Worm (Caenorhabditis elegans): ENCODE results near the gene ZC53.2.

The ZC53.2 gene

DNA sequence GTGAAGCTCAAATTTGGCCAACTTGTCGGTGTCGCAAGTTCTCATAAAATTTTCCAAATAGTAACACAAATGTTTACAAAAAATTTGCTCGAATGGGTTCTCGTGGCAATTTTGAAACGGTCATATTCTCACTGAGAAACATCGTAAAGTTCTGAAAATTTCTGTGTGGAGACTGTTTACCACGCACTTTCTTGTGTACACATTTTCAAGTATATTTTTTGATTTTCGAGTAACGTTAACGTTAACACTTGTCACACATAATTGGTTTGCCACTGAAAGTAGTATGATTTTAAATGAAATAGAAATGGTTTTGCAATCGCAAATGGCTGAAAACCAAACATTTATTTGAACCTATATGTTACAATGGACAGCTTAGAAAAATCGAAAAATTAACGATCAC, 33.2 kb downstream of the ZC53.2 start:
- TF ChIP-seq ztf-23 (GFP tag; IDR thresholded peaks at IDR 0.05) (no peak), T22C8.4 (GFP tag; IDR thresholded peaks at IDR 0.05) (no peak), ref-1 (GFP tag; conservative IDR thresholded peaks at IDR 0.05) (no peak), med-1 (GFP tag; optimal IDR thresholded peaks at IDR 0.05; ENCODE audit: insufficient read depth) (no peak), klf-2 (GFP tag; conservative IDR thresholded peaks at IDR 0.05) (no peak), tab-1 (GFP tag; IDR thresholded peaks at IDR 0.05) (no peak), cog-1 (tag; optimal IDR thresholded peaks at IDR 0.05) (no peak), flt-1 (GFP tag; IDR thresholded peaks at IDR 0.05) (no peak)

DNA sequence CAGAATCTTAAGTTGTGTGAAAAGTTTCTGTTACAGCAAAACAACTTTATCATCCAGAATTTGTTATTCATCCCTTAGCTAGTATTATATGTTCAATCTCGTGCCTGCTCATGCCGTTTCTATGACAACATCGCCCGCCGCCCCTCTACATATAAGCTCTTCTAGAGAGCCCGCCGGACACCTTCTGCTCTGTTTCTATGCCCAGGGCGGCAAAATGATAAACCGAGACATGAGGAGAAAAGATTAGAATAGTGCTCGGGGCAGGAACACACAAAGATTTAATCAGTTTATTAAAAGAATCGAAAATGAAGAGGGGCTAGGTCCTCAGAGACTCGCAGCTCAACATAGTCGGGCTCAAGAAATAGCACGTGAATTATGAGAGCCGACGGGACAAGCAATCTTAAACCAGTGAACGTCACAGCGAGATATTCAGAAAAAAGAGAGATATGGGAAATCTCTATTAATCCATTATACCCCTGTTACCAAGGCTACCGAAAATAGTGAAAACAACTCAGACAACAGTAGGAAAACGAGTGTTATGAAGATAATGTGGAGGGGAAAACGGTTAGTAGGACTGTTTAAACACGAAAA, 35.5 kb downstream of the ZC53.2 start:
- TF ChIP-seq ztf-29 (GFP tag; IDR thresholded peaks at IDR 0.05) (no peak), cog-1 (tag; optimal IDR thresholded peaks at IDR 0.05) (peak; percentile 36)

DNA sequence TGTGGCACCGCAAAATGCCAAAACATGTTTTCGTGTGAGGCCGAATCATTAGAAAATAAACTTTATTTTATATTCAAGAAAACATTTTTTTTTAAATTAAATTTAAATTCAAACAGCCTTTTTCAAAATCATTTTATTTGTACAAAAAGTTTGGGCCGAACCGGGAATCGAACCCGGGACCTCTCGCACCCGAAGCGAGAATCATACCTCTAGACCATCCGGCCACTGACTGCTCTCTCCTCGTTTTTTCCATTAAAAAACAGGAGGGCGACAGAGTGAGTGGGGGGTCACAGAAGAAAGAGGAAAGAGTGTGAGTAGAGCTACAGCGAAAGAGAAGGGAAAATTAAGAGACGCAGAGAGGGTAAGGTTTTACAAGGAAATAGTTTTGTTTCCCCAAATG, 43.4 kb downstream of the ZC53.2 start:
- TF ChIP-seq flt-1 (GFP tag; IDR thresholded peaks at IDR 0.05) (peak; percentile 94), cog-1 (tag; optimal IDR thresholded peaks at IDR 0.05) (peak; percentile 66), T22C8.4 (GFP tag; IDR thresholded peaks at IDR 0.05) (peak; percentile 78), ztf-23 (GFP tag; IDR thresholded peaks at IDR 0.05) (peak; percentile 88), klf-2 (GFP tag; conservative IDR thresholded peaks at IDR 0.05) (peak; percentile 76), ztf-29 (GFP tag; IDR thresholded peaks at IDR 0.05) (peak; percentile 85), med-1 (GFP tag; optimal IDR thresholded peaks at IDR 0.05; ENCODE audit: insufficient read depth) (peak; percentile 59), tab-1 (GFP tag; IDR thresholded peaks at IDR 0.05) (peak; percentile 94), ref-1 (GFP tag; conservative IDR thresholded peaks at IDR 0.05) (peak; percentile 86)

Measured in whole organism, midembryonic.